Fruit fly (Drosophila melanogaster): ENCODE results near the gene CG13310.

DNA sequence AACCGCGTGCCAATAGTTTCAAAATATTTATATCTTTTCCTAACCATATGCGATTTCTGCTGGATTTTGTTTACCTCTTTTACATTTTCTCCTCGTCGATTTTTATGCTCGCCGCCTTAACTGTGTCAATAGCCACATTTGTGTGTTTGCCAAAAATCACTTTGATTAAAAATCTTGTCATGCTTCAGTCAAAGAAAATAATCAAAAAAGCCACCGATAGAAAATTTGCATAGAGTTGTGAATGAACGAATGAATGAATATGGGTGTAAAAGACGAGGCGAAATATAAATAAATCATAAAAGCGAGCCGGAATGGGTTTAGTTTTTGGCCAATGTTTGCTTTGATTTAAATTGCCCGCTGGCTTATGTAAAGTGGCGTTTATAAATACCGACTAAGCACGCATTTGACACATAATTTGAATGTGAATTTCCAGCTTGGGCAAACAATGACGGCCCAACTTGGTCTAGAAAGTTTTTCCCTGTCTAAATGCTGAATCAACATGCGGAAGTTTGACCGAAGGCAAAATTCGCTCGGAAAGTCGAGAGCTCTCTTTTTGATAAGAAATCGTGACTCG lies 19.5 kb downstream of the CG13310 start:
- TF ChIP-seq pad (GFP tag; optimal IDR thresholded peaks at IDR 0.05) (no peak), CG11617 (GFP tag; optimal IDR thresholded peaks at IDR 0.05) (no peak), cic (GFP tag; optimal IDR thresholded peaks at IDR 0.05) (no peak), CG33017 (tag; optimal IDR thresholded peaks at IDR 0.05) (no peak), Mnt (GFP tag; optimal IDR thresholded peaks at IDR 0.05) (no peak), Hr96 (GFP tag; optimal IDR thresholded peaks at IDR 0.05) (no peak), CG7101 (tag; optimal IDR thresholded peaks at IDR 0.05) (no peak), Crg-1 (GFP tag; optimal IDR thresholded peaks at IDR 0.05) (no peak), CG1620 (GFP tag; optimal IDR thresholded peaks at IDR 0.05) (no peak), CG5204 (GFP tag; optimal IDR thresholded peaks at IDR 0.05) (no peak)

Measured in whole organism, adult.